Worm (Caenorhabditis elegans) whole organism, L1 larva: Measurements from ENCODE around the gene zer-1.

Experiments used
- C16A3.4 ChIP-seq: fragments of 150-350 bp; optimal IDR thresholded peaks from 2 replicates; lab custom pipeline; 2014; ENCODE audit warnings: missing biosample characterization, missing genetic modification characterization
- C34B4.2 ChIP-seq: sonication (generic microtip); optimal IDR thresholded peaks from 2 replicates; lab custom pipeline; 2017; ENCODE audit warnings: mild to moderate bottlenecking, missing genetic modification characterization, missing compliant biosample characterization
- alr-1 ChIP-seq: fragments of 200-800 bp; sonication (Bioruptor generic); optimal IDR thresholded peaks from 2 replicates; lab custom pipeline; 2018; ENCODE audit warnings: borderline replicate concordance, mild to moderate bottlenecking, missing genetic modification characterization, missing compliant biosample characterization
- aly-2 ChIP-seq: fragments of 150-350 bp; optimal IDR thresholded peaks from 2 replicates; lab custom pipeline; 2014; ENCODE audit warnings: missing biosample characterization, missing genetic modification characterization
- blmp-1 ChIP-seq: fragments of 150-350 bp; optimal IDR thresholded peaks from 2 replicates; lab custom pipeline; 2014; ENCODE audit warnings: missing biosample characterization, missing genetic modification characterization
- ceh-63 ChIP-seq: fragments of 200-800 bp; sonication (Bioruptor generic); optimal IDR thresholded peaks from 2 replicates; lab custom pipeline; 2018; ENCODE audit warnings: mild to moderate bottlenecking, missing genetic modification characterization, missing compliant biosample characterization
- ceh-8 ChIP-seq: fragments of 200-800 bp; sonication (Bioruptor generic); optimal IDR thresholded peaks from 2 replicates; lab custom pipeline; 2018; ENCODE audit warnings: mild to moderate bottlenecking, missing genetic modification characterization, moderate library complexity, missing compliant biosample characterization
- ceh-82 ChIP-seq, 3 experiments: fragments of 150-350 bp in 1 of 3; sonication (generic microtip) in 2 of 3; optimal IDR thresholded peaks; 2 replicates each; lab custom pipeline; 2014 to 2017; ENCODE audit warnings: missing biosample characterization in 3 of 3, missing genetic modification characterization in 3 of 3
- ceh-90 ChIP-seq: sonication (generic microtip); optimal IDR thresholded peaks from 2 replicates; lab custom pipeline; 2016; ENCODE audit warnings: missing genetic modification characterization, missing compliant biosample characterization
- ces-1 ChIP-seq: fragments of 150-350 bp; optimal IDR thresholded peaks from 2 replicates; lab custom pipeline; 2014; ENCODE audit warnings: missing biosample characterization, missing genetic modification reagents, missing genetic modification characterization
- dsc-1 ChIP-seq: sonication (generic microtip); optimal IDR thresholded peaks from 2 replicates; lab custom pipeline; 2016; ENCODE audit warnings: mild to moderate bottlenecking, missing genetic modification characterization, missing compliant biosample characterization
- egl-13 ChIP-seq: sonication (generic microtip); optimal IDR thresholded peaks from 2 replicates; lab custom pipeline; 2016; ENCODE audit warnings: missing genotype, missing genetic modification reagents, missing genetic modification characterization, missing compliant biosample characterization
- elt-2 ChIP-seq: sonication (generic microtip); optimal IDR thresholded peaks from 2 replicates; lab custom pipeline; 2016; ENCODE audit warnings: missing genetic modification characterization, mild to moderate bottlenecking, inconsistent platforms, missing compliant biosample characterization, missing genetic modification reagents
- elt-3 ChIP-seq, 6 experiments: fragments of 150-350 bp in 1 of 6; sonication (generic microtip); optimal IDR thresholded peaks; 2 replicates each; lab custom pipeline; 2017 to 2018; ENCODE audit warnings: missing biosample characterization in 6 of 6, missing genetic modification characterization in 6 of 6, inconsistent platforms in 1 of 6
- ets-5 ChIP-seq: fragments of 200-800 bp; sonication (Bioruptor generic); IDR thresholded peaks from 2 replicates; pipeline ENCODE4 v1.3.6; 2022; ENCODE audit warnings: missing genetic modification characterization, missing compliant biosample characterization
- fkh-10 ChIP-seq: sonication (generic microtip); optimal IDR thresholded peaks from 2 replicates; lab custom pipeline; 2017; ENCODE audit warnings: missing biosample characterization, missing genetic modification reagents, missing genetic modification characterization
- fkh-4 ChIP-seq: sonication (generic microtip); optimal IDR thresholded peaks from 2 replicates; lab custom pipeline; 2016; ENCODE audit warnings: missing compliant biosample characterization, missing genetic modification characterization, borderline replicate concordance
- grh-1 ChIP-seq: fragments of 200-800 bp; sonication (Bioruptor generic); IDR thresholded peaks from 2 replicates; pipeline ENCODE4 v1.3.6; 2022; ENCODE audit warnings: missing genetic modification reagents, missing genetic modification characterization, missing compliant biosample characterization
- hlh-17 ChIP-seq: fragments of 200-800 bp; sonication (Bioruptor generic); optimal IDR thresholded peaks from 2 replicates; lab custom pipeline; 2018; ENCODE audit warnings: missing genetic modification characterization, mild to moderate bottlenecking, missing compliant biosample characterization, moderate library complexity, borderline replicate concordance
- hlh-4 ChIP-seq: sonication (generic microtip); optimal IDR thresholded peaks from 2 replicates; lab custom pipeline; 2016; ENCODE audit warnings: mild to moderate bottlenecking, missing genetic modification characterization, missing compliant biosample characterization
- hpl-2 ChIP-seq: fragments of 150-350 bp; optimal IDR thresholded peaks from 2 replicates; lab custom pipeline; 2014; ENCODE audit warnings: missing biosample characterization, missing genetic modification reagents, missing genetic modification characterization
- irx-1 ChIP-seq: sonication (generic microtip); optimal IDR thresholded peaks from 2 replicates; lab custom pipeline; 2016; ENCODE audit warnings: missing genetic modification characterization, missing compliant biosample characterization
- jun-1 ChIP-seq: fragments of 150-350 bp; optimal IDR thresholded peaks from 2 replicates; lab custom pipeline; 2014; ENCODE audit warnings: missing biosample characterization, missing genetic modification reagents, missing genetic modification characterization
- lin-15B ChIP-seq: fragments of 150-350 bp; sonication (generic microtip); optimal IDR thresholded peaks from 3 replicates; lab custom pipeline; 2014; ENCODE audit warnings: missing biosample characterization, missing genetic modification characterization
- lin-35 ChIP-seq, 2 experiments: fragments of 150-350 bp; optimal IDR thresholded peaks; 2 replicates each; lab custom pipeline; 2014; ENCODE audit warnings: missing biosample characterization in 2 of 2, missing genetic modification characterization in 2 of 2, missing genetic modification reagents in 2 of 2
- lin-39 ChIP-seq: fragments of 150-350 bp; optimal IDR thresholded peaks from 2 replicates; lab custom pipeline; 2014; ENCODE audit warnings: missing biosample characterization, missing genetic modification reagents, missing genetic modification characterization
- lsy-2 ChIP-seq, 2 experiments: fragments of 150-350 bp; optimal IDR thresholded peaks; 2 replicates each; lab custom pipeline; 2014; ENCODE audit warnings: missing biosample characterization in 2 of 2, missing genetic modification characterization in 2 of 2
- mab-9 ChIP-seq: fragments of 200-800 bp; sonication (Bioruptor generic); IDR thresholded peaks from 2 replicates; pipeline ENCODE4 v1.3.6; 2022; ENCODE audit warnings: missing genetic modification reagents, missing genetic modification characterization, missing compliant biosample characterization
- mdl-1 ChIP-seq, 2 experiments: fragments of 150-350 bp; optimal IDR thresholded peaks; 2 replicates each; lab custom pipeline; 2014 to 2017; ENCODE audit warnings: missing biosample characterization in 2 of 2, missing genetic modification characterization in 2 of 2, inconsistent platforms in 1 of 2
- mef-2 ChIP-seq: fragments of 150-350 bp; optimal IDR thresholded peaks from 2 replicates; lab custom pipeline; 2014; ENCODE audit warnings: missing biosample characterization, missing genetic modification characterization
- mep-1 ChIP-seq: fragments of 150-350 bp; optimal IDR thresholded peaks from 2 replicates; lab custom pipeline; 2014; ENCODE audit warnings: missing biosample characterization, missing genetic modification characterization
- nhr-11 ChIP-seq: fragments of 150-350 bp; optimal IDR thresholded peaks from 2 replicates; lab custom pipeline; 2014; ENCODE audit warnings: missing biosample characterization, missing genetic modification characterization
- nhr-20 ChIP-seq: sonication (generic microtip); optimal IDR thresholded peaks from 2 replicates; lab custom pipeline; 2016; ENCODE audit warnings: mild to moderate bottlenecking, missing genetic modification characterization, missing compliant biosample characterization
- nhr-237 ChIP-seq: fragments of 150-350 bp; optimal IDR thresholded peaks from 2 replicates; lab custom pipeline; 2014; ENCODE audit warnings: missing biosample characterization, missing genetic modification characterization
- nhr-28 ChIP-seq: fragments of 150-350 bp; optimal IDR thresholded peaks from 2 replicates; lab custom pipeline; 2014; ENCODE audit warnings: missing biosample characterization, missing genetic modification characterization
- nhr-47 ChIP-seq: sonication (generic microtip); optimal IDR thresholded peaks from 2 replicates; lab custom pipeline; 2016; ENCODE audit warnings: mild to moderate bottlenecking, missing genetic modification characterization, moderate library complexity, missing compliant biosample characterization
- nhr-76 ChIP-seq: sonication (generic microtip); optimal IDR thresholded peaks from 2 replicates; lab custom pipeline; 2017; ENCODE audit warnings: missing biosample characterization, missing genetic modification characterization
- nhr-90 ChIP-seq: sonication (generic microtip); optimal IDR thresholded peaks from 2 replicates; lab custom pipeline; 2016; ENCODE audit warnings: mild to moderate bottlenecking, missing genetic modification characterization, missing compliant biosample characterization; ENCODE audit not compliant: poor library complexity
- pqm-1 ChIP-seq: sonication (generic microtip); optimal IDR thresholded peaks from 3 replicates; lab custom pipeline; 2017; ENCODE audit warnings: missing biosample characterization, missing genetic modification characterization
- rnt-1 ChIP-seq: sonication (generic microtip); optimal IDR thresholded peaks from 2 replicates; lab custom pipeline; 2016; ENCODE audit warnings: mild to moderate bottlenecking, missing genetic modification characterization, moderate library complexity, missing compliant biosample characterization
- snpc-4 ChIP-seq: fragments of 150-350 bp; optimal IDR thresholded peaks from 2 replicates; lab custom pipeline; 2014; ENCODE audit warnings: missing biosample characterization, missing genetic modification characterization
- snu-23 ChIP-seq: sonication (generic microtip); optimal IDR thresholded peaks from 2 replicates; lab custom pipeline; 2016; ENCODE audit warnings: missing genetic modification characterization, missing compliant biosample characterization
- tlp-1 ChIP-seq: fragments of 150-350 bp; optimal IDR thresholded peaks from 2 replicates; lab custom pipeline; 2014; ENCODE audit warnings: missing biosample characterization, missing genetic modification characterization
- unc-30 ChIP-seq: sonication (generic microtip); optimal IDR thresholded peaks from 2 replicates; lab custom pipeline; 2017; ENCODE audit warnings: missing biosample characterization, missing genetic modification characterization
- unc-62 ChIP-seq: fragments of 150-350 bp; optimal IDR thresholded peaks from 2 replicates; lab custom pipeline; 2014; ENCODE audit warnings: missing biosample characterization, missing genetic modification reagents, missing genetic modification characterization
- vab-15 ChIP-seq: sonication (generic microtip); optimal IDR thresholded peaks from 2 replicates; lab custom pipeline; 2017; ENCODE audit warnings: missing genotype, mild to moderate bottlenecking, missing genetic modification characterization, missing compliant biosample characterization
- xbp-1 ChIP-seq: sonication (generic microtip); optimal IDR thresholded peaks from 2 replicates; lab custom pipeline; 2016; ENCODE audit warnings: missing genetic modification characterization, missing compliant biosample characterization
- zip-4 ChIP-seq: fragments of 200-800 bp; sonication (Bioruptor generic); optimal IDR thresholded peaks from 2 replicates; lab custom pipeline; 2018; ENCODE audit warnings: mild to moderate bottlenecking, missing genetic modification characterization, moderate library complexity, missing compliant biosample characterization
- ztf-4 ChIP-seq: fragments of 150-350 bp; optimal IDR thresholded peaks from 2 replicates; lab custom pipeline; 2014; ENCODE audit warnings: missing biosample characterization, missing genetic modification characterization

Gene zer-1

DNA sequence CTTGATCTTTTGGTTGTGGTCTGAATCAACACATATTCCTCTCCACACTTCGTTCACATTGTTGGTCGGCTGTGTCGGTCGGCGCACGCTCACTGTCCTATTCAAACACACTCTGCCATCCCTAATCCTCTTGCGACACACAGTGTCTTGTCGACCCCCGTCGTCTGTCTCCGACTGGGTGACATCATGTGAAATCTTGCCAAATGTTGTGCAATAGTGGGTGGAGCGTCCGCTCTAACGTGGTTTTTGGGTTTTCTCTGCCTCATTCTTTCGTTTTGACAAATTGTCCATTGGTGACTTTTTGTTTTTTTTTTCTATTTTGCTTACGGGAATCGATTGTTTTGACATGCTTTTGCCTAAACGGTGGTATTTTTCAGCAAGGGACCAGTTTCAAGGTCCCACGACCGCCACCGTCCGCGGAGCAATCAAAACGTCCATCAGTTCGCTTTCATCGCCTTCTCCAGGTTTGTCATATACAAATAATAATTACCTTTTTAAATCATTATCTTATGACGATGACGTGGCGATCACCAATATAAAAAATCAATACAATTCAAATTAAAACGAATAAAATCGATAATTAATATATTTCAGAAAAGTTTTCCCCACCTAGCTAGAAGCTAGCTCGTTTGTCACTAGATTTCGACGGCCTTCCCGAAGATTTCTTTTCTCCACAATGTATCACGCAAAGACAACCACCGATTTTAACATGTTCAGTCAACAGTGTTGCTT, 52.7 kb downstream of the zer-1 start (continued):
- TF ChIP-seq rnt-1 (tag; lab: Kevin White, UChicago) (peak; percentile 86), alr-1 (no peak)

DNA sequence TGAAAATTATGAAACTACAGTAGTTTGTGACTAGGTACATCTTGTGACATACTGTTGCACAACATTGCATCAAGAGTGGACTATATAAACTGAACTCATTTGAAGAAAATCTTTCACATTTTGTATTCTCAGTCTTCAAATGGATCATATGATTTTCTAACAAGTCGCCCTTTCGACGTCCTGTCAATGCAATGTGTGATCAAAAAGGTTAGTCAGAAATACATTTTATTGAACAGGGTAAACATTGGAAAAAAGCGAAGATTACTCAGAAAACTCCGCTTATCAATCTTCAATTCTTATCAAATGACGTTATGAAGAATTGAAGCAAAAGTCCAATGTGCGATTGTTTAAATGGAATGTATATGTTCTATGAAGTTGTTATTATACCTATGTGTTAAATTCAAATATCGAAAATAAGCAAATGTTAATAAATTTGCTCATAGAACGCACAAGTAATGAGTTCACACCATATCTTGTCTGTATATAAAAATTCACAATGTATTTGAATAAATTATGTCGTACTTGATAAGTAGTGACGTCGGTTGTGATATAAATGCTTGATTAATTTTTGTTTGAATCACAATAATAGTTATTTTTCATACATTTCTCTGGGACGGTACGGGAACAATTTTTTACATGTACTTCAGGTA, 53.6 kb downstream of the zer-1 start, which contains the start of gene zip-2:
Gene zip-2, plus strand, starts transcription at position 128 of the 650 bp plus-strand sequence.
- TF ChIP-seq C34B4.2 (tag; lab: Kevin White, UChicago) (no peak), mef-2 (peak; percentile 2), ztf-4 (tag; lab: Kevin White, UChicago) (no peak), ceh-82 (tag; optimal IDR thresholded peaks at IDR 0.05; lab: Kevin White, UChicago) (no peak), hpl-2 (GFP tag; lab: Kevin White, UChicago) (no peak), egl-13 (tag; lab: Kevin White, UChicago) (no peak), dsc-1 (tag; lab: Kevin White, UChicago) (no peak), lin-39 (tag; lab: Kevin White, UChicago) (no peak), nhr-20 (tag; lab: Kevin White, UChicago) (peak; percentile 72), unc-30 (no peak), zip-4 (GFP tag; lab: Kevin White, UChicago) (no peak), mep-1 (tag; lab: Kevin White, UChicago) (no peak), jun-1 (tag; lab: Kevin White, UChicago) (peak; percentile 11), ces-1 (GFP tag; lab: Kevin White, UChicago) (no peak), nhr-90 (tag; lab: Kevin White, UChicago) (peak; percentile 50), irx-1 (no peak), unc-62 (GFP tag; lab: Kevin White, UChicago) (no peak), nhr-28 (tag; lab: Kevin White, UChicago) (no peak), ets-5 (GFP tag; lab: Robert Waterston, UW) (no peak), elt-2 (tag; lab: Kevin White, UChicago) (peak; percentile 66), mdl-1 (tag; optimal IDR thresholded peaks at IDR 0.05; lab: Kevin White, UChicago) (peak in 1 of 2 experiments; percentile 19), mab-9 (no peak), blmp-1 (tag; lab: Kevin White, UChicago) (peak; percentile 39), tlp-1 (tag; lab: Kevin White, UChicago) (no peak), xbp-1 (no peak), pqm-1 (tag; lab: Kevin White, UChicago) (peak; percentile 43), ceh-63 (GFP tag; lab: Kevin White, UChicago) (no peak), hlh-17 (GFP tag; lab: Kevin White, UChicago) (no peak), snu-23 (GFP tag; lab: Kevin White, UChicago) (peak; percentile 36), lsy-2 (tag; optimal IDR thresholded peaks at IDR 0.05; lab: Kevin White, UChicago) (peak in 1 of 2 experiments; percentile 9), nhr-47 (tag; lab: Kevin White, UChicago) (peak; percentile 5), C16A3.4 (tag; lab: Kevin White, UChicago) (peak; percentile 19), fkh-10 (GFP tag; lab: Kevin White, UChicago) (no peak), lin-15B (no peak), elt-3 (tag; optimal IDR thresholded peaks at IDR 0.05; lab: Kevin White, UChicago) (peak in 2 of 6 experiments; percentile 54 to 74), fkh-4 (no peak), alr-1 (peak; percentile 99), hlh-4 (tag; lab: Kevin White, UChicago) (no peak), snpc-4 (tag; lab: Kevin White, UChicago) (no peak), nhr-237 (tag; lab: Kevin White, UChicago) (no peak), ceh-90 (tag; lab: Kevin White, UChicago) (no peak), nhr-11 (tag; lab: Kevin White, UChicago) (no peak), grh-1 (GFP tag; lab: Robert Waterston, UW) (no peak), nhr-76 (no peak), aly-2 (no peak), lin-35 (GFP tag; optimal IDR thresholded peaks at IDR 0.05; lab: Kevin White, UChicago) (peak in 1 of 2 experiments; percentile 48), vab-15 (no peak), ceh-8 (GFP tag; lab: Kevin White, UChicago) (no peak)
